Worm (Caenorhabditis elegans): ENCODE data around the gene nkb-2.

DNA sequence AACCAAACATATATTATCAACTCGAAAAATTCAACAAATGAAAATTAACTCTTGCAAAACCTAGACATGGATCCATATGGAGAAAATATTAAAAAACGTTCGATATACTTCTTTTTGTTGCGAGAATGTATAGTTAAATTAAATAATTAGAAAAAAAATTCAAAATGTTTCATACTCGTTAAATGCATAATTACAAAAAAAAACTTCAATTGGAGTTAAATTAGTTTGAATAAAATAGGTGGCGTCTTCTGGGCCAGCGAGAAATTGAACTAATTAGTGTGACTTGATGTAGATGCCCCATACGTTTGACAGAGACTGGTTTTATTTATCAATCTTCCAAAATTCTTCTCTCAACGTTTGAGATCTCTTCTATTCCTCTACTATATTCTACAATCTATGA, 12.4 kb upstream of the nkb-2 start, which contains the start of gene lgc-43:
- TF ChIP-seq F57C9.4 (tag; optimal IDR thresholded peaks at IDR 0.05) (no peak), pha-4 (tag; optimal IDR thresholded peaks at IDR 0.05) (no peak), ceh-79 (tag; optimal IDR thresholded peaks at IDR 0.05) (no peak), ztf-26 (tag; optimal IDR thresholded peaks at IDR 0.05) (no peak), cebp-1 (GFP tag; IDR thresholded peaks at IDR 0.05) (no peak), cebp-1 (tag; optimal IDR thresholded peaks at IDR 0.05) (no peak), unc-62 (GFP tag; optimal IDR thresholded peaks at IDR 0.05) (no peak), rpc-1 (optimal IDR thresholded peaks at IDR 0.05) (no peak), rpc-1 (tag; optimal IDR thresholded peaks at IDR 0.05) (no peak), T26A5.8 (tag; optimal IDR thresholded peaks at IDR 0.05) (no peak), ztf-18 (tag; optimal IDR thresholded peaks at IDR 0.05) (no peak), mcd-1 (GFP tag; IDR thresholded peaks at IDR 0.05) (no peak), lin-35 (GFP tag; optimal IDR thresholded peaks at IDR 0.05) (no peak)
